Fruit fly (Drosophila melanogaster) whole organism, pupa: ENCODE measurements around the gene fwe.

Source experiments
- CG10348 ChIP-seq: fragments of 200-800 bp; sonication (Bioruptor generic); IDR thresholded peaks from 2 replicates; pipeline ENCODE4 v1.3.6; 2022; ENCODE audit warnings: missing biosample characterization, missing genetic modification characterization
- CG12605 ChIP-seq: fragments of 200-800 bp; sonication (Bioruptor generic); IDR thresholded peaks from 2 replicates; pipeline ENCODE4 v1.3.6; 2022; ENCODE audit warnings: missing biosample characterization, missing genetic modification characterization
- CG13204 ChIP-seq: fragments of 200-800 bp; sonication (Bioruptor generic); optimal IDR thresholded peaks from 2 replicates; lab custom pipeline; 2018; ENCODE audit warnings: missing biosample characterization, mild to moderate bottlenecking, missing genetic modification characterization, moderate library complexity
- CG14655 ChIP-seq: fragments of 200-800 bp; sonication (Bioruptor generic); optimal IDR thresholded peaks from 3 replicates; lab custom pipeline; 2017; ENCODE audit warnings: mild to moderate bottlenecking, missing biosample characterization, missing genetic modification reagents, missing genetic modification characterization
- CG15710 ChIP-seq: fragments of 200-800 bp; sonication (Bioruptor generic); optimal IDR thresholded peaks from 2 replicates; lab custom pipeline; 2018; ENCODE audit warnings: missing biosample characterization, mild to moderate bottlenecking, missing genetic modification characterization, moderate library complexity
- CG17806 ChIP-seq: fragments of 200-800 bp; sonication (Bioruptor generic); optimal IDR thresholded peaks from 2 replicates; lab custom pipeline; 2018; ENCODE audit warnings: missing biosample characterization, mild to moderate bottlenecking, missing genetic modification characterization, moderate library complexity
- CG32121 ChIP-seq: fragments of 200-800 bp; sonication (Bioruptor generic); IDR thresholded peaks from 2 replicates; pipeline ENCODE4 v1.3.6; 2022; ENCODE audit warnings: missing biosample characterization, missing genetic modification characterization
- CG34367 ChIP-seq: fragments of 200-800 bp; sonication (Bioruptor generic); optimal IDR thresholded peaks from 2 replicates; lab custom pipeline; 2018; ENCODE audit warnings: missing biosample characterization, mild to moderate bottlenecking, missing genetic modification characterization
- CG4496 ChIP-seq: fragments of 200-800 bp; sonication (Bioruptor generic); IDR thresholded peaks from 3 replicates; pipeline ENCODE4 v1.3.6; 2022; ENCODE audit warnings: missing biosample characterization, missing genetic modification characterization
- CG8159 ChIP-seq: fragments of 200-800 bp; sonication (Bioruptor generic); optimal IDR thresholded peaks from 3 replicates; lab custom pipeline; 2018; ENCODE audit warnings: missing biosample characterization, mild to moderate bottlenecking, missing genetic modification characterization, moderate library complexity
- CG8301 ChIP-seq: fragments of 200-800 bp; sonication (Bioruptor generic); optimal IDR thresholded peaks from 2 replicates; lab custom pipeline; 2018; ENCODE audit warnings: missing biosample characterization, mild to moderate bottlenecking, missing genetic modification characterization
- CG9948 ChIP-seq: fragments of 200-800 bp; sonication (Bioruptor generic); optimal IDR thresholded peaks from 2 replicates; lab custom pipeline; 2018; ENCODE audit warnings: missing biosample characterization, mild to moderate bottlenecking, missing genetic modification characterization, moderate library complexity
- D1 ChIP-seq: fragments of 200-800 bp; sonication (Bioruptor generic); optimal IDR thresholded peaks from 2 replicates; lab custom pipeline; 2018; ENCODE audit warnings: missing biosample characterization, mild to moderate bottlenecking, missing genetic modification characterization, moderate library complexity
- EcR ChIP-seq: fragments of 200-800 bp; sonication (Bioruptor generic); optimal IDR thresholded peaks from 3 replicates; lab custom pipeline; 2019; ENCODE audit warnings: missing biosample characterization, missing genetic modification characterization, mild to moderate bottlenecking, moderate library complexity, missing genetic modification reagents
- Ets98B ChIP-seq: fragments of 200-800 bp; sonication (Bioruptor generic); IDR thresholded peaks from 2 replicates; pipeline ENCODE4 v1.3.6; 2022; ENCODE audit warnings: missing biosample characterization, missing genetic modification characterization
- Pif1A ChIP-seq: fragments of 200-800 bp; sonication (Bioruptor generic); optimal IDR thresholded peaks from 3 replicates; lab custom pipeline; 2016; ENCODE audit warnings: missing biosample characterization, missing genetic modification characterization
- Pif1B ChIP-seq: fragments of 200-800 bp; sonication (Bioruptor generic); optimal IDR thresholded peaks from 3 replicates; lab custom pipeline; 2016; ENCODE audit warnings: missing biosample characterization, missing genetic modification characterization
- Snoo ChIP-seq: fragments of 200-800 bp; sonication (Bioruptor generic); optimal IDR thresholded peaks from 3 replicates; lab custom pipeline; 2017; ENCODE audit warnings: missing biosample characterization, mild to moderate bottlenecking, missing genetic modification characterization, inconsistent platforms
- fd96Ca ChIP-seq: fragments of 200-800 bp; sonication (Bioruptor generic); IDR thresholded peaks from 3 replicates; pipeline ENCODE4 v1.3.6; 2022; ENCODE audit warnings: missing biosample characterization, missing genetic modification characterization
- gl ChIP-seq: fragments of 200-800 bp; sonication (Bioruptor generic); optimal IDR thresholded peaks from 2 replicates; lab custom pipeline; 2018; ENCODE audit warnings: missing biosample characterization, mild to moderate bottlenecking, missing genetic modification characterization
- rn ChIP-seq: fragments of 200-800 bp; sonication (Bioruptor generic); IDR thresholded peaks from 2 replicates; pipeline ENCODE4 v1.3.6; 2022; ENCODE audit warnings: missing biosample characterization, missing genetic modification characterization

The fwe gene

DNA sequence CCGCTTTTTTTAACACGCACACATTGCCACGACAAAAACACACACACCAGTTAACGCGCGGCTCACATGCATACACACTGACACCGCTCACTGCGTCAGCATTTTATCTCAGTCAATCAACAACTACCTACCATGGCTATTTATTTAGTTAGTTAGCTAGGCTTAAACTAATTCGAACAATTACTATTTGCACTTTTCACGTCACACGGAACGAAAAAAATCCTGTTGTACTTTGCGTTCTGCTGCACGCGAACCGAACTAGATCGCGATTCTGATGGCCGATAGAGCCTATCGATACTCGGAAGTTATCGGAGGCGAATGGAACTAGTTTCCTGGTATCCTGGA, at the start of gene fwe:
fwe (minus strand) TSS at position 268 of the 345 bp plus-strand sequence.
- no peak for TF ChIP-seq CG32121 (GFP tag; lab: Robert Waterston, UW)
- TF ChIP-seq D1 (tag; lab: Kevin White, UChicago), result no peak

DNA sequence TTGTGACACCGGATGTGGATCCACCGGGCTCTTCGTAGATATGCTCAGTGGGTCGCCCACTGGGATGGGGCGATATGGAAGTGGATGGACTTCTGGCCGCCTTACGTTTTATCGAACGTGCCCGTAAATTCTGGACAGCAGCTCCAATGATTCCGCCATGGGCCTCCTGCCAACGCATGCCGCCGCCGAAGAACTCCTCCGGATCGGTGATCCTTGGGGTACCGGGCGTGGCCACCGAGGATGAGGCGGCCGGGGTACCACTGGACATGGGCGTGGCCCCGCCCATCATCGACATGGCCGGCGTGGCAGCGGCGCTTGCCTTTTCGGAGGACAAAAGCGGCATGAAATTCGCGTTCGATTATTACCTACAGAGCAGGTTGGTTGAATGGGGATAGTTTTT, 39.8 kb upstream of the fwe start:
- TF ChIP-seq gl (tag; lab: Kevin White, UChicago), result no peak
- TF ChIP-seq CG10348 (GFP tag; lab: Robert Waterston, UW), result no peak
- no peak for TF ChIP-seq CG17806

DNA sequence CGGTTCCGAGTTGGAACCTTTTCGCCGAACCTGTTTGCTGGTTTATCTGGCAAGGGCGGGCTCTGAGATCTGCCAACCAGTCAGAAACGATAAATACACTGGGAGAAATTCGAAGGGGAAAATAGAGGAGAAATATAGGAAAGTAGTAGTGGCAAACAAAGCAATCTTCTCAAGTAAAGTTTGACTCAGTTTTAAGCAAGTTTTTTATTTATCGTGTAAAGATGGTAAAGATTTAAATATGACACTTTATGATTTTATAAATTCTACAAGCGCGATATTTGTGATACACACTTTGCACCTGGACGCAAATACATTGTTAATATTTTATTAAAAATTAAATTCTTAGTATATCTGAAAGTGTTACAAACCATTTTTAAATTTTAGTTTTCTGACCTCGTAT, 31.4 kb upstream of the fwe start:
- TF ChIP-seq CG10348 (GFP tag; lab: Robert Waterston, UW) (no peak), CG4496 (GFP tag; lab: Robert Waterston, UW) (no peak), Ets98B (GFP tag; lab: Robert Waterston, UW) (no peak), Snoo (tag; lab: Kevin White, UChicago) (no peak), CG12605 (GFP tag; lab: Robert Waterston, UW) (no peak), EcR (no peak), CG8301 (tag; lab: Kevin White, UChicago) (no peak), CG9948 (tag; lab: Kevin White, UChicago) (no peak), Pif1A (GFP tag; lab: Kevin White, UChicago) (peak; percentile 8), Pif1B (GFP tag; lab: Kevin White, UChicago) (no peak), CG8159 (tag; lab: Kevin White, UChicago) (peak; percentile 41), D1 (tag; lab: Kevin White, UChicago) (no peak), CG17806 (no peak), CG32121 (GFP tag; lab: Robert Waterston, UW) (no peak), CG14655 (GFP tag; lab: Kevin White, UChicago) (peak; percentile 18), CG13204 (GFP tag; lab: Kevin White, UChicago) (no peak), fd96Ca (GFP tag; lab: Robert Waterston, UW) (no peak), gl (tag; lab: Kevin White, UChicago) (no peak), CG15710 (tag; lab: Kevin White, UChicago) (no peak), CG34367 (tag; lab: Kevin White, UChicago) (no peak), rn (no peak)

DNA sequence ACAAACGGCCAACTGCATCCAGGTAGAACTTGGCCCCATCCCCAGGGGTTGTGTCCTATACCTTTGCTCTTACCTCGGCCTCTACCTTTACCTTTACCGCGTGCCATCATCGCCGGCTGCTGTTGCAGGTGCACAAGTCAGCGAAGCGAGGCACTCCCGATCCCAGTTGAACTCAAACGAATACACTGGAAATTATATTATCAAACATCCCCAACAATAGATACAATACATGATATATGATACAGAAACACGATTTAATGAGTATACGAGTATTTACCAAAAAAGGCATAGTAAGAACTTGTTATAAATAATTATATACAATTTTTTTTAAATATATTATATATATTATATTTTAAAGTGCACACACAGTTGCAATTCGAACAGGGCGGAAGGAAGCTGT, 31.0 kb upstream of the fwe start:
- TF ChIP-seq CG4496 (GFP tag; lab: Robert Waterston, UW), result no peak
- TF ChIP-seq CG8159 (tag; lab: Kevin White, UChicago), result peak; percentile 35
- TF ChIP-seq CG9948 (tag; lab: Kevin White, UChicago), result peak; percentile 28
- TF ChIP-seq, all 21 proteins: peak for 2

DNA sequence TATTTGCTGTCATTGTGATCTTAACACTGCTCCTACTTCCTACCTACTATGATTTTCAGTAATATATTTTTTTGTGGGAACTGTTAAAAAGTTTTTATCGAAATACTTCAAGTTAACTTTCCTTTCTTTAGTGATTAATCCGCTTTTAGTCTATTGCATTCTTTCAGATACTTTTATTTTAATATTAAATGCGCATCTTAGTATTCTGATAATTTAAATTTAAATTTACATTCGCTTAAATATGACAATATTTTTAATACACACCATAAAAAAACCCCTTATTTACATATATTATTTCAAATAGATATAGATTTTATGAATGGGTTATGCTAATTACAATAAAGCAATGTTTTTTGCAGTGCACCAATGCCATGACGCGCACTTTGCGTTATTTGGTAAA, 28.4 kb upstream of the fwe start:
- TF ChIP-seq CG17806 (no peak), CG8159 (tag; lab: Kevin White, UChicago) (peak; percentile 32)

DNA sequence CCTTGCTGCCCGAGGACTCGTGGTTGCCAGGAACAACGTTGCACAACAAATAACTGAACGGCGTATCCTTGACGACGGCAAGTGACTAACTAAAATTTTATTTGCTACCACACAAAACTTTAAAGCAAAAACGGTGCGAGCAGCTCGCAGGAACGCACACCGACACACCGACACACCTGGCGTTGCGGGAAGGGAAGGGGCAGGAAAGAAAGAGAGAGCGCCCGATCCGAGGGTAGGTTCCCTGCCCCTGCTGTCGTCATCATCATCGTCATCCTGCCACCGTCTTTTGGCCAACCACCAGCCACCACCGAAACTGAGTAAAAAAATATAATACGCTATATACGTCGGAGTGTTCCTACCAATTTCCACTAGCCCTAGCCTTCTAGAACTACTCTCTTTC, 27.8 kb upstream of the fwe start, which contains the start of gene meru:
meru (minus strand) TSS at position 101 of the 400 bp plus-strand sequence.
- TF ChIP-seq CG34367 (tag; lab: Kevin White, UChicago) (no peak), fd96Ca (GFP tag; lab: Robert Waterston, UW) (no peak), CG12605 (GFP tag; lab: Robert Waterston, UW) (no peak), CG8301 (tag; lab: Kevin White, UChicago) (no peak), Ets98B (GFP tag; lab: Robert Waterston, UW) (no peak), CG14655 (GFP tag; lab: Kevin White, UChicago) (no peak), CG8159 (tag; lab: Kevin White, UChicago) (no peak), CG32121 (GFP tag; lab: Robert Waterston, UW) (no peak), Pif1A (GFP tag; lab: Kevin White, UChicago) (no peak), EcR (no peak), CG17806 (no peak), CG13204 (GFP tag; lab: Kevin White, UChicago) (no peak), CG4496 (GFP tag; lab: Robert Waterston, UW) (no peak), gl (tag; lab: Kevin White, UChicago) (no peak), CG9948 (tag; lab: Kevin White, UChicago) (no peak)
- TF ChIP-seq, all 21 proteins: peak for 0

DNA sequence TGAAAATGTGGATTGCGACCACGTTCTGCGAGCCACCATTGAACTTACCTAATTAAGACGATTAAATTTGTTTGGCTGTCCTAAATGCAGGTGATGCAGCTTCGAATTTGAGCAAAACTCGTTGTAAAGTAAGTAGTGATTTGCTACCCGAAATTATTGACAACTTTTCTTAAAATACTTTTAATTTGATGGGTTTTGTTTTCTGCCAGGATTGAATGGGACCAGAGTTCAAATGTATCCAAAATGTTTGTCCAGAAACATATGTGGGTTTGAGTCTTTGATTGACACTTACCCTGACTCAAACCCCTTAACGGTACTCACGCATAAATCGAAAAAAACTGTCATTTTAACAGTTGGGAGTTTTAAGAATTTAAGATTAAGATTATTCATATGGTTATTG, 21.0 kb upstream of the fwe start, which contains the start of gene CG15715:
CG15715 (minus strand) TSS at position 274 of the 400 bp plus-strand sequence.
- TF ChIP-seq CG17806, result no peak
- no peak for TF ChIP-seq EcR
- TF ChIP-seq rn, result no peak
- TF ChIP-seq CG12605 (GFP tag; lab: Robert Waterston, UW), result no peak
- no peak for TF ChIP-seq CG4496 (GFP tag; lab: Robert Waterston, UW)
- TF ChIP-seq D1 (tag; lab: Kevin White, UChicago), result peak; percentile 66
